In the genomic region with DNA sequence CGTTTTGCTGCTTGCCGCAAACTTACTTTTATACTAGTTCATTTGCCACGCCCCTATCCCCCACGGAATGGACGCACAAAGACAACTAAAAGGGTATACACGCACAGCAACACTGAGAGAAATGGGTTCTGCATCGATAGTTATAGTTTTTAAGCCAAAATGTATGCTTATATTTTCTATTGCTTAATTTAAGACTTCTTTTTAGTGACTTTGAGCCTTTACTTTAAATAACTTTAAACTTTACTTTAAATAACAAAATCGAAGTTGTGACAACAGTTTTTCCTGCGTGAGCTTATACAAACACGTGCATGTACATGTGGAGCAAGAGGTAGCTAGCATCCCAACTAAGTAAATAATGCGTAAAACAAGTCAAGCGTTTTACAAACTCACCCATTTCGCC, we compare ENCODE assay signal across 1 fruit fly cellular context.
TF ChIP-seq lines count a peak whose summit lies in the region.

No protein-coding gene starts in this region.

TF ChIP-seq in whole organism, embryonic, 481 proteins besides CTCF, POLR2A, EP300 and RAD21 (continued from another document and continues in another):
- TF ChIP-seq CG10543 (GFP tag; optimal IDR thresholded peaks at IDR 0.05; lab: Kevin White, UChicago) (no peak), slou (GFP tag; optimal IDR thresholded peaks at IDR 0.05; lab: Kevin White, UChicago) (no peak), CG7556 (GFP tag; optimal IDR thresholded peaks at IDR 0.05; lab: Kevin White, UChicago) (peak; percentile 31), CG6654 (GFP tag; optimal IDR thresholded peaks at IDR 0.05; lab: Kevin White, UChicago) (no peak), Sox102F (GFP tag; optimal IDR thresholded peaks at IDR 0.05; lab: Kevin White, UChicago) (peak; percentile 6), Trl (optimal IDR thresholded peaks at IDR 0.05; lab: Kevin White, UChicago) (no peak), Trl (GFP tag; optimal IDR thresholded peaks at IDR 0.05; lab: Kevin White, UChicago) (no peak), Hand (GFP tag; optimal IDR thresholded peaks at IDR 0.05; lab: Kevin White, UChicago) (peak; percentile 2), danr (GFP tag; IDR thresholded peaks at IDR 0.05; lab: Robert Waterston, UW) (no peak), CG4820 (GFP tag; optimal IDR thresholded peaks at IDR 0.05; lab: Kevin White, UChicago) (no peak), Lim3 (GFP tag; IDR thresholded peaks at IDR 0.05; lab: Robert Waterston, UW) (no peak), CG7839 (tag; optimal IDR thresholded peaks at IDR 0.05; lab: Kevin White, UChicago) (peak; percentile 33), pita (GFP tag; optimal IDR thresholded peaks at IDR 0.05; lab: Kevin White, UChicago) (no peak), scrt (GFP tag; optimal IDR thresholded peaks at IDR 0.05; lab: Kevin White, UChicago) (peak; percentile 16), CG5953 (GFP tag; IDR thresholded peaks at IDR 0.05; lab: Robert Waterston, UW) (no peak), stc (GFP tag; IDR thresholded peaks at IDR 0.05; lab: Robert Waterston, UW) (no peak), pum (GFP tag; optimal IDR thresholded peaks at IDR 0.05; lab: Kevin White, UChicago) (no peak), pfk (GFP tag; optimal IDR thresholded peaks at IDR 0.05; lab: Kevin White, UChicago) (no peak), CG31441 (GFP tag; IDR thresholded peaks at IDR 0.05; lab: Robert Waterston, UW) (0 out of 2 replicates have a peak, but pooled peaks have one; percentile 18), luna (GFP tag; optimal IDR thresholded peaks at IDR 0.05; lab: Kevin White, UChicago) (no peak), grn (GFP tag; optimal IDR thresholded peaks at IDR 0.05; lab: Kevin White, UChicago) (no peak), CG12236 (GFP tag; optimal IDR thresholded peaks at IDR 0.05; lab: Kevin White, UChicago) (no peak), Dfd (GFP tag; optimal IDR thresholded peaks at IDR 0.05; lab: Kevin White, UChicago) (no peak), CG17829 (tag; optimal IDR thresholded peaks at IDR 0.05; lab: Kevin White, UChicago) (no peak), zen (tag; optimal IDR thresholded peaks at IDR 0.05; lab: Kevin White, UChicago) (no peak), run (tag; optimal IDR thresholded peaks at IDR 0.05; lab: Kevin White, UChicago) (no peak), chn (GFP tag; optimal IDR thresholded peaks at IDR 0.05; lab: Kevin White, UChicago) (no peak), GATAe (GFP tag; conservative IDR thresholded peaks at IDR 0.05; lab: Robert Waterston, UW) (no peak), CG17359 (tag; optimal IDR thresholded peaks at IDR 0.05; lab: Kevin White, UChicago) (peak; percentile 42), yki (optimal IDR thresholded peaks at IDR 0.05; lab: Kevin White, UChicago) (no peak), mam (GFP tag; optimal IDR thresholded peaks at IDR 0.05; lab: Kevin White, UChicago) (peak; percentile 32), CG8944 (GFP tag; optimal IDR thresholded peaks at IDR 0.05; lab: Kevin White, UChicago) (no peak), B-H2 (GFP tag; optimal IDR thresholded peaks at IDR 0.05; lab: Kevin White, UChicago) (no peak), sqz (GFP tag; optimal IDR thresholded peaks at IDR 0.05; lab: Kevin White, UChicago) (no peak), BtbVII (GFP tag; optimal IDR thresholded peaks at IDR 0.05; lab: Kevin White, UChicago) (no peak), CG8359 (GFP tag; optimal IDR thresholded peaks at IDR 0.05; lab: Kevin White, UChicago; ENCODE audit: borderline replicate concordance) (no peak), Atf3 (GFP tag; optimal IDR thresholded peaks at IDR 0.05; lab: Kevin White, UChicago) (no peak), Dbx (GFP tag; IDR thresholded peaks at IDR 0.05; lab: Robert Waterston, UW) (peak; percentile 56; the same call in 1 of the 3 replicates), row (GFP tag; IDR thresholded peaks at IDR 0.05; lab: Robert Waterston, UW) (no peak; the same call in none of the 3 replicates), fd64A (GFP tag; optimal IDR thresholded peaks at IDR 0.05; lab: Kevin White, UChicago) (no peak), lov (optimal IDR thresholded peaks at IDR 0.05; lab: Kevin White, UChicago) (no peak), lov (GFP tag; IDR thresholded peaks at IDR 0.05; lab: Robert Waterston, UW) (no peak), Dek (tag; optimal IDR thresholded peaks at IDR 0.05; lab: Kevin White, UChicago) (no peak), Eip74EF (GFP tag; optimal IDR thresholded peaks at IDR 0.05; lab: Kevin White, UChicago) (no peak), Scr (GFP tag; IDR thresholded peaks at IDR 0.05; lab: Robert Waterston, UW; ENCODE audit: partially characterized antibody) (no peak), CG14965 (GFP tag; optimal IDR thresholded peaks at IDR 0.05; lab: Kevin White, UChicago; ENCODE audit: borderline replicate concordance) (no peak), CG1792 (GFP tag; optimal IDR thresholded peaks at IDR 0.05; lab: Kevin White, UChicago) (no peak), CG1832 (GFP tag; optimal IDR thresholded peaks at IDR 0.05; lab: Kevin White, UChicago) (no peak), CG10431 (GFP tag; optimal IDR thresholded peaks at IDR 0.05; lab: Kevin White, UChicago) (no peak), nerfin-2 (GFP tag; IDR thresholded peaks at IDR 0.05; lab: Robert Waterston, UW; ENCODE audit: partially characterized antibody) (no peak), peb (GFP tag; IDR thresholded peaks at IDR 0.05; lab: Robert Waterston, UW) (no peak), crol (GFP tag; IDR thresholded peaks at IDR 0.05; lab: Robert Waterston, UW) (no peak), CG11398 (GFP tag; optimal IDR thresholded peaks at IDR 0.05; lab: Kevin White, UChicago) (no peak), CG7786 (GFP tag; optimal IDR thresholded peaks at IDR 0.05; lab: Kevin White, UChicago) (no peak), CG33557 (GFP tag; optimal IDR thresholded peaks at IDR 0.05; lab: Kevin White, UChicago) (no peak), vvl (GFP tag; IDR thresholded peaks at IDR 0.05; lab: Robert Waterston, UW) (no peak), Lhr (GFP tag; optimal IDR thresholded peaks at IDR 0.05; lab: Kevin White, UChicago) (no peak), Drgx (GFP tag; IDR thresholded peaks at IDR 0.05; lab: Robert Waterston, UW) (no peak), Antp (GFP tag; optimal IDR thresholded peaks at IDR 0.05; lab: Kevin White, UChicago) (no peak), D19B (GFP tag; optimal IDR thresholded peaks at IDR 0.05; lab: Kevin White, UChicago) (no peak), gsb-n (tag; optimal IDR thresholded peaks at IDR 0.05; lab: Kevin White, UChicago) (no peak), gcm (GFP tag; optimal IDR thresholded peaks at IDR 0.05; lab: Kevin White, UChicago) (no peak), HmgD (GFP tag; optimal IDR thresholded peaks at IDR 0.05; lab: Kevin White, UChicago) (no peak), Xrp1 (GFP tag; IDR thresholded peaks at IDR 0.05; lab: Robert Waterston, UW) (no peak), CG32532 (GFP tag; IDR thresholded peaks at IDR 0.05; lab: Robert Waterston, UW) (no peak; the same call in 1 of the 2 replicates), abd-A (tag; optimal IDR thresholded peaks at IDR 0.05; lab: Kevin White, UChicago) (no peak), CG18011 (GFP tag; optimal IDR thresholded peaks at IDR 0.05; lab: Kevin White, UChicago) (no peak), jigr1 (GFP tag; IDR thresholded peaks at IDR 0.05; lab: Robert Waterston, UW) (no peak), nau (GFP tag; optimal IDR thresholded peaks at IDR 0.05; lab: Kevin White, UChicago) (no peak), schlank (tag; optimal IDR thresholded peaks at IDR 0.05; lab: Kevin White, UChicago) (no peak), ewg (GFP tag; optimal IDR thresholded peaks at IDR 0.05; lab: Kevin White, UChicago) (no peak), CG7928 (GFP tag; optimal IDR thresholded peaks at IDR 0.05; lab: Kevin White, UChicago) (no peak), Mrtf (GFP tag; IDR thresholded peaks at IDR 0.05; lab: Robert Waterston, UW) (no peak), CG13624 (GFP tag; optimal IDR thresholded peaks at IDR 0.05; lab: Kevin White, UChicago) (no peak), dati (GFP tag; IDR thresholded peaks at IDR 0.05; lab: Robert Waterston, UW) (no peak), emc (GFP tag; optimal IDR thresholded peaks at IDR 0.05; lab: Kevin White, UChicago) (no peak), tna (GFP tag; IDR thresholded peaks at IDR 0.05; lab: Robert Waterston, UW; ENCODE audit: partially characterized antibody) (no peak), Hsf (GFP tag; optimal IDR thresholded peaks at IDR 0.05; lab: Kevin White, UChicago) (no peak), ken (GFP tag; IDR thresholded peaks at IDR 0.05; lab: Robert Waterston, UW) (no peak), Awh (GFP tag; IDR thresholded peaks at IDR 0.05; lab: Robert Waterston, UW) (0 out of 2 replicates have a peak, but pooled peaks have one; percentile 45), CG11504 (tag; optimal IDR thresholded peaks at IDR 0.05; lab: Kevin White, UChicago) (peak; percentile 51), sr (GFP tag; IDR thresholded peaks at IDR 0.05; lab: Robert Waterston, UW) (no peak), CG17612 (GFP tag; IDR thresholded peaks at IDR 0.05; lab: Robert Waterston, UW) (no peak), HLHmδ (GFP tag; optimal IDR thresholded peaks at IDR 0.05; lab: Kevin White, UChicago) (no peak), fd3F (GFP tag; optimal IDR thresholded peaks at IDR 0.05; lab: Kevin White, UChicago) (no peak), CG9215 (GFP tag; IDR thresholded peaks at IDR 0.05; lab: Robert Waterston, UW) (no peak), Med (GFP tag; lab: Kevin White, UChicago) (no peak), CG18764 (GFP tag; optimal IDR thresholded peaks at IDR 0.05; lab: Kevin White, UChicago) (no peak), oc (tag; optimal IDR thresholded peaks at IDR 0.05; lab: Kevin White, UChicago) (no peak), CG3838 (GFP tag; optimal IDR thresholded peaks at IDR 0.05; lab: Kevin White, UChicago) (no peak), shn (GFP tag; optimal IDR thresholded peaks at IDR 0.05; lab: Kevin White, UChicago) (no peak), Hmx (GFP tag; optimal IDR thresholded peaks at IDR 0.05; lab: Kevin White, UChicago) (no peak), CG14860 (GFP tag; IDR thresholded peaks at IDR 0.05; lab: Robert Waterston, UW; ENCODE audit: partially characterized antibody) (no peak), pan (optimal IDR thresholded peaks at IDR 0.05; lab: Kevin White, UChicago) (no peak), pan (GFP tag; optimal IDR thresholded peaks at IDR 0.05 in 1 of 2, IDR thresholded peaks at IDR 0.05 in 1 of 2) (no peak), CG9797 (GFP tag; optimal IDR thresholded peaks at IDR 0.05; lab: Kevin White, UChicago) (no peak), CG42726 (GFP tag; IDR thresholded peaks at IDR 0.05; lab: Robert Waterston, UW; ENCODE audit: partially characterized antibody) (no peak), gsb (GFP tag; IDR thresholded peaks at IDR 0.05; lab: Robert Waterston, UW) (no peak), CG12155 (GFP tag; optimal IDR thresholded peaks at IDR 0.05; lab: Kevin White, UChicago) (no peak), CG12071 (GFP tag; optimal IDR thresholded peaks at IDR 0.05; lab: Kevin White, UChicago) (no peak), HmgZ (tag; optimal IDR thresholded peaks at IDR 0.05; lab: Kevin White, UChicago) (no peak), wdn (GFP tag; IDR thresholded peaks at IDR 0.05; lab: Robert Waterston, UW) (no peak), CG7963 (GFP tag; IDR thresholded peaks at IDR 0.05; lab: Robert Waterston, UW; ENCODE audit: partially characterized antibody) (no peak), chinmo (GFP tag; IDR thresholded peaks at IDR 0.05; lab: Robert Waterston, UW; ENCODE audit: partially characterized antibody) (no peak), CG10959 (GFP tag; IDR thresholded peaks at IDR 0.05; lab: Robert Waterston, UW) (no peak), bbx (GFP tag; IDR thresholded peaks at IDR 0.05; lab: Robert Waterston, UW; ENCODE audit: partially characterized antibody) (no peak), CG18599 (GFP tag; optimal IDR thresholded peaks at IDR 0.05; lab: Kevin White, UChicago) (peak; percentile 75), CG13894 (tag; optimal IDR thresholded peaks at IDR 0.05; lab: Kevin White, UChicago) (no peak), CG6272 (GFP tag; IDR thresholded peaks at IDR 0.05; lab: Robert Waterston, UW) (0 out of 2 replicates have a peak, but pooled peaks have one; percentile 7), CG10147 (GFP tag; optimal IDR thresholded peaks at IDR 0.05; lab: Kevin White, UChicago) (peak; percentile 15), Ada2b (GFP tag; IDR thresholded peaks at IDR 0.05; lab: Robert Waterston, UW) (no peak), Fer1 (GFP tag; optimal IDR thresholded peaks at IDR 0.05; lab: Kevin White, UChicago) (peak; percentile 49), Bteb2 (GFP tag; optimal IDR thresholded peaks at IDR 0.05; lab: Kevin White, UChicago) (no peak), usp (GFP tag; optimal IDR thresholded peaks at IDR 0.05; lab: Kevin White, UChicago) (no peak), nmo (GFP tag; optimal IDR thresholded peaks at IDR 0.05; lab: Kevin White, UChicago) (peak; percentile 1), dysf (GFP tag; IDR thresholded peaks at IDR 0.05; lab: Robert Waterston, UW) (0 out of 3 replicates have a peak, but pooled peaks have one; percentile 39), gce (GFP tag; IDR thresholded peaks at IDR 0.05; lab: Robert Waterston, UW) (no peak), Ets97D (GFP tag; optimal IDR thresholded peaks at IDR 0.05; lab: Kevin White, UChicago) (no peak), Doc2 (GFP tag; IDR thresholded peaks at IDR 0.05; lab: Robert Waterston, UW) (no peak), CG3407 (GFP tag; optimal IDR thresholded peaks at IDR 0.05; lab: Kevin White, UChicago) (no peak), lab (GFP tag; optimal IDR thresholded peaks at IDR 0.05; lab: Kevin White, UChicago) (peak; percentile 57), ftz-f1 (GFP tag; optimal IDR thresholded peaks at IDR 0.05; lab: Kevin White, UChicago) (no peak), H2.0 (GFP tag; IDR thresholded peaks at IDR 0.05; lab: Robert Waterston, UW) (no peak), unpg (GFP tag; optimal IDR thresholded peaks at IDR 0.05; lab: Kevin White, UChicago) (peak; percentile 26), CG30431 (GFP tag; optimal IDR thresholded peaks at IDR 0.05; lab: Kevin White, UChicago) (no peak), CrebB (tag; optimal IDR thresholded peaks at IDR 0.05; lab: Kevin White, UChicago) (no peak), dpn (GFP tag; optimal IDR thresholded peaks at IDR 0.05; lab: Kevin White, UChicago) (no peak), trh (GFP tag; optimal IDR thresholded peaks at IDR 0.05; lab: Kevin White, UChicago) (no peak), org-1 (GFP tag; optimal IDR thresholded peaks at IDR 0.05; lab: Kevin White, UChicago) (no peak), hkb (optimal IDR thresholded peaks at IDR 0.05; lab: Kevin White, UChicago) (no peak), hkb (GFP tag; IDR thresholded peaks at IDR 0.05; lab: Robert Waterston, UW) (no peak), salm (tag; optimal IDR thresholded peaks at IDR 0.05; lab: Kevin White, UChicago) (no peak), CG13775 (GFP tag; optimal IDR thresholded peaks at IDR 0.05; lab: Kevin White, UChicago) (no peak)
